Fruit fly (Drosophila melanogaster) whole organism, embryonic: Measurements from ENCODE around the gene Nlg2.

ENCODE experiments used
- Atf3 ChIP-seq: fragments of 200-800 bp; sonication (Bioruptor generic); optimal IDR thresholded peaks from 3 replicates; lab custom pipeline; 2016; ENCODE audit warnings: missing biosample characterization, missing genetic modification characterization
- BEAF-32 ChIP-seq: fragments of 200-800 bp; sonication (Bioruptor generic); optimal IDR thresholded peaks from 3 replicates; lab custom pipeline; 2017; ENCODE audit warnings: missing biosample characterization, missing genetic modification characterization, mild to moderate bottlenecking, moderate library complexity, missing genetic modification reagents
- BtbVII ChIP-seq: fragments of 200-800 bp; sonication (Bioruptor generic); optimal IDR thresholded peaks from 3 replicates; lab custom pipeline; 2017; ENCODE audit warnings: missing biosample characterization, mild to moderate bottlenecking, missing genetic modification characterization
- CG10209 ChIP-seq: fragments of 200-800 bp; sonication (Bioruptor generic); optimal IDR thresholded peaks from 3 replicates; lab custom pipeline; 2017; ENCODE audit warnings: missing biosample characterization, mild to moderate bottlenecking, missing genetic modification characterization, missing genetic modification reagents
- CG10979 ChIP-seq: fragments of 200-800 bp; sonication (Bioruptor generic); optimal IDR thresholded peaks from 2 replicates; lab custom pipeline; 2018; ENCODE audit warnings: missing biosample characterization, mild to moderate bottlenecking, missing genetic modification characterization, moderate library complexity
- CG11247 ChIP-seq: fragments of 200-800 bp; sonication (Bioruptor generic); IDR thresholded peaks from 2 replicates; pipeline ENCODE4 v1.3.6; 2022; ENCODE audit warnings: missing biosample characterization, missing genetic modification characterization
- CG17186 ChIP-seq: fragments of 200-800 bp; sonication (Bioruptor generic); optimal IDR thresholded peaks from 3 replicates; lab custom pipeline; 2017; ENCODE audit warnings: missing biosample characterization, missing genetic modification reagents, missing genetic modification characterization
- CG2889 ChIP-seq: fragments of 200-800 bp; sonication (Bioruptor generic); IDR thresholded peaks from 3 replicates; pipeline ENCODE4 v1.3.6; 2022; ENCODE audit warnings: missing biosample characterization, missing genetic modification characterization
- CG33213 ChIP-seq: fragments of 200-800 bp; sonication (Bioruptor generic); optimal IDR thresholded peaks from 3 replicates; lab custom pipeline; 2016; ENCODE audit warnings: missing biosample characterization, missing genetic modification characterization
- CG3838 ChIP-seq: fragments of 200-800 bp; sonication (Bioruptor generic); optimal IDR thresholded peaks from 3 replicates; lab custom pipeline; 2016; ENCODE audit warnings: missing biosample characterization, missing genetic modification characterization
- CG4328 ChIP-seq: fragments of 200-800 bp; sonication (Bioruptor generic); optimal IDR thresholded peaks from 3 replicates; lab custom pipeline; 2017; ENCODE audit warnings: missing biosample characterization, missing genetic modification reagents, missing genetic modification characterization
- CG4360 ChIP-seq: fragments of 200-800 bp; sonication (Bioruptor generic); IDR thresholded peaks from 2 replicates; pipeline ENCODE4 v1.3.6; 2022; ENCODE audit warnings: missing biosample characterization, missing genetic modification characterization
- CG4707 ChIP-seq: fragments of 200-800 bp; sonication (Bioruptor generic); optimal IDR thresholded peaks from 2 replicates; lab custom pipeline; 2018; ENCODE audit warnings: missing biosample characterization, mild to moderate bottlenecking, missing genetic modification characterization, moderate library complexity
- CG6254 ChIP-seq: fragments of 200-800 bp; sonication (Bioruptor generic); optimal IDR thresholded peaks from 3 replicates; lab custom pipeline; 2017; ENCODE audit warnings: mild to moderate bottlenecking, missing biosample characterization, missing genetic modification reagents, missing genetic modification characterization
- CG6765 ChIP-seq: fragments of 200-800 bp; sonication (Bioruptor generic); optimal IDR thresholded peaks from 3 replicates; lab custom pipeline; 2017; ENCODE audit warnings: missing biosample characterization, mild to moderate bottlenecking, missing genetic modification characterization
- CG6791 ChIP-seq: fragments of 200-800 bp; sonication (Bioruptor generic); IDR thresholded peaks from 3 replicates; pipeline ENCODE4 v1.3.6; 2022; ENCODE audit warnings: missing biosample characterization, missing genetic modification characterization; ENCODE audit not compliant: partially characterized antibody
- CG7271 ChIP-seq: fragments of 200-800 bp; sonication (Bioruptor generic); optimal IDR thresholded peaks from 2 replicates; lab custom pipeline; 2018; ENCODE audit warnings: missing biosample characterization, mild to moderate bottlenecking, missing genetic modification characterization, moderate library complexity
- CG9609 ChIP-seq: fragments of 200-800 bp; sonication (Bioruptor generic); optimal IDR thresholded peaks from 3 replicates; lab custom pipeline; 2016; ENCODE audit warnings: missing biosample characterization, missing genetic modification characterization
- CG9932 ChIP-seq: fragments of 200-800 bp; sonication (Bioruptor generic); IDR thresholded peaks from 2 replicates; pipeline ENCODE4 v1.3.6; 2022; ENCODE audit warnings: missing biosample characterization, missing genetic modification characterization
- Deaf1 ChIP-seq: fragments of 200-800 bp; optimal IDR thresholded peaks from 3 replicates; lab custom pipeline; 2019; ENCODE audit warnings: missing biosample characterization, mild to moderate bottlenecking, missing genetic modification characterization, moderate library complexity
- Doc3 ChIP-seq: fragments of 200-800 bp; sonication (Bioruptor generic); IDR thresholded peaks from 3 replicates; pipeline ENCODE4 v1.3.6; 2022; ENCODE audit warnings: missing biosample characterization, missing genetic modification characterization; ENCODE audit not compliant: partially characterized antibody
- Fer2 ChIP-seq: fragments of 200-800 bp; sonication (Bioruptor generic); optimal IDR thresholded peaks from 2 replicates; lab custom pipeline; 2018; ENCODE audit warnings: missing biosample characterization, mild to moderate bottlenecking, missing genetic modification characterization, moderate library complexity
- Fer3 ChIP-seq: fragments of 200-800 bp; sonication (Bioruptor generic); optimal IDR thresholded peaks from 2 replicates; lab custom pipeline; 2018; ENCODE audit warnings: missing biosample characterization, mild to moderate bottlenecking, missing genetic modification characterization, moderate library complexity
- HmgD ChIP-seq: fragments of 200-800 bp; sonication (Bioruptor generic); optimal IDR thresholded peaks from 3 replicates; lab custom pipeline; 2016; ENCODE audit warnings: missing biosample characterization, missing genetic modification characterization
- Hr39 ChIP-seq: fragments of >200 bp; optimal IDR thresholded peaks from 2 replicates; lab custom pipeline; 2017
- Hr78 ChIP-seq, 2 experiments: fragments of 200-800 bp in 1 of 2; fragments of >200 bp in 1 of 2; sonication (Bioruptor generic) in 1 of 2; optimal IDR thresholded peaks; 2 replicates each; lab custom pipeline; 2017 to 2019; ENCODE audit warnings: missing biosample characterization in 2 of 2, missing genetic modification characterization in 2 of 2, mild to moderate bottlenecking in 1 of 2, moderate library complexity in 1 of 2
- MESR4 ChIP-seq: fragments of 200-800 bp; sonication (Bioruptor generic); optimal IDR thresholded peaks from 2 replicates; lab custom pipeline; 2018; ENCODE audit warnings: missing biosample characterization, mild to moderate bottlenecking, missing genetic modification characterization, moderate library complexity
- Med ChIP-seq: fragments of 200-800 bp; sonication (Bioruptor generic); peaks from one replicate; lab custom pipeline; 2016; ENCODE audit warnings: missing biosample characterization, missing genetic modification characterization, mild to moderate bottlenecking, inconsistent platforms, moderate library complexity
- Meics ChIP-seq: fragments of 200-800 bp; sonication (Bioruptor generic); optimal IDR thresholded peaks from 2 replicates; lab custom pipeline; 2017; ENCODE audit warnings: missing biosample characterization, mild to moderate bottlenecking, missing genetic modification characterization
- Mes4 ChIP-seq: fragments of 200-800 bp; sonication (Bioruptor generic); optimal IDR thresholded peaks from 2 replicates; lab custom pipeline; 2016; ENCODE audit warnings: missing biosample characterization, missing genetic modification characterization
- Myb ChIP-seq: fragments of 200-800 bp; sonication (Bioruptor generic); optimal IDR thresholded peaks from 2 replicates; lab custom pipeline; 2016; ENCODE audit warnings: missing biosample characterization, missing genetic modification characterization
- NfI ChIP-seq: fragments of 200-800 bp; sonication (Bioruptor generic); optimal IDR thresholded peaks from 3 replicates; lab custom pipeline; 2018; ENCODE audit warnings: missing biosample characterization, mild to moderate bottlenecking, missing genetic modification characterization, moderate library complexity
- Oli ChIP-seq: fragments of 200-800 bp; sonication (Bioruptor generic); optimal IDR thresholded peaks from 2 replicates; lab custom pipeline; 2018; ENCODE audit warnings: missing biosample characterization, mild to moderate bottlenecking, missing genetic modification characterization, moderate library complexity
- Ssrp ChIP-seq: fragments of 200-800 bp; sonication (Bioruptor generic); optimal IDR thresholded peaks from 2 replicates; lab custom pipeline; 2018; ENCODE audit warnings: missing biosample characterization, mild to moderate bottlenecking, missing genetic modification characterization, moderate library complexity
- Xrp1 ChIP-seq: fragments of 200-800 bp; sonication (Bioruptor generic); IDR thresholded peaks from 2 replicates; pipeline ENCODE4 v1.3.6; 2022; ENCODE audit warnings: missing biosample characterization, missing genetic modification characterization
- ase ChIP-seq: fragments of 200-800 bp; sonication (Bioruptor generic); IDR thresholded peaks from 3 replicates; pipeline ENCODE4 v1.3.6; 2022; ENCODE audit warnings: missing biosample characterization, missing genetic modification characterization
- emc ChIP-seq: fragments of 200-800 bp; sonication (Bioruptor generic); optimal IDR thresholded peaks from 2 replicates; lab custom pipeline; 2016; ENCODE audit warnings: missing biosample characterization, missing genetic modification characterization
- grau ChIP-seq: fragments of 200-800 bp; optimal IDR thresholded peaks from 3 replicates; lab custom pipeline; 2019; ENCODE audit warnings: missing biosample characterization, mild to moderate bottlenecking, missing genetic modification characterization, moderate library complexity
- ken ChIP-seq: fragments of 200-800 bp; sonication (Bioruptor generic); IDR thresholded peaks from 3 replicates; pipeline ENCODE4 v1.3.6; 2022; ENCODE audit warnings: missing biosample characterization, missing genetic modification characterization
- kni ChIP-seq: fragments of 200-800 bp; sonication (Bioruptor generic); optimal IDR thresholded peaks from 3 replicates; lab custom pipeline; 2017; ENCODE audit warnings: mild to moderate bottlenecking, missing biosample characterization, missing genetic modification reagents, missing genetic modification characterization
- nerfin-1 ChIP-seq: fragments of 200-800 bp; sonication (Bioruptor generic); optimal IDR thresholded peaks from 3 replicates; lab custom pipeline; 2019; ENCODE audit warnings: missing biosample characterization, mild to moderate bottlenecking, missing genetic modification characterization, moderate library complexity
- oc ChIP-seq: fragments of 200-800 bp; sonication (Bioruptor generic); optimal IDR thresholded peaks from 2 replicates; lab custom pipeline; 2018; ENCODE audit warnings: missing biosample characterization, mild to moderate bottlenecking, missing genetic modification characterization, moderate library complexity
- pan ChIP-seq, 4 experiments: fragments of >200 bp in 3 of 4; fragments of 200-800 bp in 1 of 4; sonication (Bioruptor generic) in 1 of 4; optimal IDR thresholded peaks in 3 of 4; IDR thresholded peaks in 1 of 4; 2 replicates each; pipeline versions ENCODE4 v1.3.6 to Lab custom; 2017 to 2022; ENCODE audit warnings: missing biosample characterization in 2 of 4, missing genetic modification characterization in 2 of 4, mixed read lengths in 1 of 4
- pita ChIP-seq: fragments of 200-800 bp; sonication (Bioruptor generic); optimal IDR thresholded peaks from 2 replicates; lab custom pipeline; 2017; ENCODE audit warnings: missing biosample characterization, mild to moderate bottlenecking, missing genetic modification characterization
- rib ChIP-seq: fragments of 200-800 bp; sonication (Bioruptor generic); IDR thresholded peaks from 2 replicates; pipeline ENCODE4 v1.3.6; 2022; ENCODE audit warnings: missing biosample characterization, missing genetic modification characterization
- sens-2 ChIP-seq: fragments of 200-800 bp; sonication (Bioruptor generic); IDR thresholded peaks from 2 replicates; pipeline ENCODE4 v1.3.6; 2022; ENCODE audit warnings: missing biosample characterization, missing genetic modification characterization
- twi ChIP-seq: fragments of 200-800 bp; optimal IDR thresholded peaks from 2 replicates; lab custom pipeline; 2019; ENCODE audit warnings: missing biosample characterization, mild to moderate bottlenecking, missing genetic modification characterization, moderate library complexity
- unpg ChIP-seq: fragments of 200-800 bp; sonication (Bioruptor generic); optimal IDR thresholded peaks from 3 replicates; lab custom pipeline; 2018; ENCODE audit warnings: missing biosample characterization, mild to moderate bottlenecking, missing genetic modification characterization, moderate library complexity

Gene Nlg2

DNA sequence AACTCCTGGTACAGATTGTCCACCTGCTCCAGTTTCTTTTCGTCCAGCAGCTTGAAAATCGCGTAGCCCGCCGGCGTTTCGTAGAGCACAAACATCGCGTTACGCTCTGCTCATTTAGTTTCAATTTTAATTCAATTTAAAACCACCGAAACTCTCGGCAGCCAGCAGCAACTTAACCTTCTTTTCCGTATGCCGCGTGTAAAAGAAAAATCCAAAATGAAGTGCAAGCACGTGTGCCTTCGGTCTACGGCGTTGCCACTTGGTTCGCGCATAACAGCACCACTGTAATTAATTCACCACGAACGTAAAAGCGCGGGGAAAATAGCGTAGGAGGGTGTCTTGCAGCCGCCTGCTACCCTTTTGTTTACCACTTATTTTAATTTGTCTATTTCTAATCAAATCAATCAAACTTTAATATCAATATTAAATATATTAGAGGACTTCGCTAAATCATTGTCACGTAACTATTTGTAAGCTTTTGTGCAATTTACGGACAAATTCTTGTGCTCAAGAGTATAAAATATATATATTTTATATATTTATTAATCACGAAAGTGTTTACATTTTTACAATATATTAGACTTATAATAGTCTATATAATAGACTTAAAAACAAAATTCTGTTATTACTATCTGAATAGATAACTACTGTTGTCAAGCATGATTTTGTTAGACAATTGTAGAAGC is 44.0 kb downstream of the Nlg2 start, which contains the start of gene nop5 (continued):
- TF ChIP-seq nerfin-1 (tag; lab: Kevin White, UChicago): peak; percentile 72
- TF ChIP-seq CG6791 (GFP tag; lab: Robert Waterston, UW): 0 out of 3 replicates have a peak, but pooled peaks have one; percentile 31
- TF ChIP-seq kni: no peak
- peak; percentile 89 for TF ChIP-seq Med (GFP tag; lab: Kevin White, UChicago)
- TF ChIP-seq unpg (GFP tag; lab: Kevin White, UChicago): peak; percentile 38
- TF ChIP-seq Meics (GFP tag; lab: Kevin White, UChicago): peak; percentile 83
- peak; percentile 79 for TF ChIP-seq CG6765 (GFP tag; lab: Kevin White, UChicago)
- no peak for TF ChIP-seq Atf3 (GFP tag; lab: Kevin White, UChicago)
- peak; percentile 25; the same call in 1 of the 2 replicates for TF ChIP-seq Xrp1 (GFP tag; lab: Robert Waterston, UW)
- no peak for TF ChIP-seq CG33213
- no peak for TF ChIP-seq pita (GFP tag; lab: Kevin White, UChicago)
- no peak for TF ChIP-seq ase
- peak; percentile 76 for TF ChIP-seq NfI (GFP tag; lab: Kevin White, UChicago)
- TF ChIP-seq Hr39 (lab: Kevin White, UChicago): no peak
- TF ChIP-seq CG9932 (GFP tag; lab: Robert Waterston, UW): peak; percentile 46; the same call in 1 of the 2 replicates
- no peak for TF ChIP-seq Mes4 (GFP tag; lab: Kevin White, UChicago)
- no peak for TF ChIP-seq oc (tag; lab: Kevin White, UChicago)
- no peak for TF ChIP-seq CG2889 (GFP tag; lab: Robert Waterston, UW)
- no peak for TF ChIP-seq sens-2 (GFP tag; lab: Robert Waterston, UW)
- TF ChIP-seq BEAF-32: no peak
- peak in 1 of 2 experiments; percentile 81 for TF ChIP-seq pan (optimal IDR thresholded peaks at IDR 0.05; lab: Kevin White, UChicago)
- TF ChIP-seq pan (GFP tag; optimal IDR thresholded peaks at IDR 0.05 in 1 of 2, IDR thresholded peaks at IDR 0.05 in 1 of 2): peak; percentile 21 to 73
- no peak for TF ChIP-seq CG4707 (GFP tag; lab: Kevin White, UChicago)
- peak; percentile 67 for TF ChIP-seq Ssrp (tag; lab: Kevin White, UChicago)
- no peak for TF ChIP-seq CG7271 (tag; lab: Kevin White, UChicago)
- peak; percentile 90 for TF ChIP-seq MESR4 (GFP tag; lab: Kevin White, UChicago)
- TF ChIP-seq HmgD (GFP tag; lab: Kevin White, UChicago): no peak
- peak; percentile 73 for TF ChIP-seq CG10209 (GFP tag; lab: Kevin White, UChicago)
- TF ChIP-seq emc (GFP tag; lab: Kevin White, UChicago): no peak
- TF ChIP-seq Fer2 (tag; lab: Kevin White, UChicago): peak; percentile 40
- peak; percentile 65 for TF ChIP-seq CG10979 (tag; lab: Kevin White, UChicago)
- TF ChIP-seq Deaf1: peak; percentile 4
- peak; percentile 57 for TF ChIP-seq BtbVII
- peak; percentile 24 for TF ChIP-seq twi (tag; lab: Kevin White, UChicago)
- no peak for TF ChIP-seq ken
- no peak for TF ChIP-seq CG11247 (GFP tag; lab: Robert Waterston, UW)
- no peak for TF ChIP-seq rib (GFP tag; lab: Robert Waterston, UW)
- TF ChIP-seq CG4328 (GFP tag; lab: Kevin White, UChicago): peak; percentile 84
- TF ChIP-seq grau (tag; lab: Kevin White, UChicago): peak; percentile 80
- TF ChIP-seq CG17186: peak; percentile 99
- no peak for TF ChIP-seq CG4360 (GFP tag; lab: Robert Waterston, UW)
- peak; percentile 55 for TF ChIP-seq CG6254 (GFP tag; lab: Kevin White, UChicago)
- no peak for TF ChIP-seq Myb (GFP tag; lab: Kevin White, UChicago)
- no peak for TF ChIP-seq Oli (tag; lab: Kevin White, UChicago)
- TF ChIP-seq CG9609: no peak
- no peak for TF ChIP-seq CG3838 (GFP tag; lab: Kevin White, UChicago)
- TF ChIP-seq Hr78 (GFP tag; optimal IDR thresholded peaks at IDR 0.05; lab: Kevin White, UChicago): no peak
- TF ChIP-seq Fer3 (tag; lab: Kevin White, UChicago): peak; percentile 56
- TF ChIP-seq Doc3 (GFP tag; lab: Robert Waterston, UW): no peak
